Fruit fly (Drosophila melanogaster): ENCODE results near the gene CycD.

CycD gene

DNA sequence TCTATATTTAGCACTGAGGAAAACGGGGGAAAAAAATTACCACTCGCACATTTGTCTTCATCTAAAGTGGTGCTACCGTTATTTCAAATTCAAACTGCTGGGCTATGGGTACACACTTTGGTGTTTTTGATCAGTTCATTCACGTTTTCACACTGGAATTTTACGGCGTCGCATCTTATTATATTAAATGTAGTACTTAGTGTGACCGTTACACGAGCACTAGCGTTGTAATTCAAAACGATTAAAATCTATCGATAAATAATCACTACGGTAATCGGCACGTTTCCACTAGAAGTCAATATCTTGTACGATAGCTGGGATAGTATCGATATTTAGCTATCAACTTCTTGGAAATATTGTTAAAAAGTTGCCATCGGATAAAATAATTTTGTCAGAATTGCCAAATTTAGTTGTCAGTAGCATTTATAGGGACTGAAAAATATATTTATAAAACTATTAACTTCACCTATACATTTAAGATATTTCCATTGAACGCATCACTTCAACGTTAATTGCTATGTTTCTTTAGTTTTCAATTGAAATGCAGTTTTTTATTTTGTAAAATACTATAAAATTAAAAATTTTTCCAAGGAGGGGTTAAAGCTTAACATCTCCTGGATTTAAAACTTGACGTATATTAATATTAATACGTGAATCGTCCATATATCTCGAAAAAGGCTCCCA, 51.7 kb downstream of the CycD start, which contains the start of the genes CG46440 and Myb (continued):
- no peak for TF ChIP-seq Rx (GFP tag; IDR thresholded peaks at IDR 0.05)
- TF ChIP-seq ranshi (GFP tag; IDR thresholded peaks at IDR 0.05) = no peak
- no peak for TF ChIP-seq Dip3 (GFP tag; optimal IDR thresholded peaks at IDR 0.05)
- no peak for TF ChIP-seq fd102C (GFP tag; optimal IDR thresholded peaks at IDR 0.05)
- TF ChIP-seq so (GFP tag; IDR thresholded peaks at IDR 0.05) = no peak
- no peak for TF ChIP-seq CG3163 (GFP tag; optimal IDR thresholded peaks at IDR 0.05)
- peak; percentile 76 for TF ChIP-seq Sry-δ (GFP tag; optimal IDR thresholded peaks at IDR 0.05)
- no peak for TF ChIP-seq CG6272 (GFP tag; IDR thresholded peaks at IDR 0.05)
- TF ChIP-seq Hr39 (optimal IDR thresholded peaks at IDR 0.05) = no peak
- TF ChIP-seq CG5953 (GFP tag; IDR thresholded peaks at IDR 0.05) = no peak
- no peak for TF ChIP-seq tx (GFP tag; optimal IDR thresholded peaks at IDR 0.05)
- no peak for TF ChIP-seq nerfin-1 (tag; optimal IDR thresholded peaks at IDR 0.05)
- TF ChIP-seq tgo (GFP tag; IDR thresholded peaks at IDR 0.05) = no peak
- TF ChIP-seq tll (GFP tag; optimal IDR thresholded peaks at IDR 0.05) = no peak
- TF ChIP-seq Doc2 (GFP tag; IDR thresholded peaks at IDR 0.05) = no peak
- TF ChIP-seq wek (GFP tag; optimal IDR thresholded peaks at IDR 0.05) = peak; percentile 12
- TF ChIP-seq zfh1 (GFP tag; IDR thresholded peaks at IDR 0.05) = no peak
- TF ChIP-seq CG32772 (GFP tag; IDR thresholded peaks at IDR 0.05) = no peak
- peak; percentile 13 for TF ChIP-seq Dp (GFP tag; optimal IDR thresholded peaks at IDR 0.05)
- TF ChIP-seq Aef1 (GFP tag; IDR thresholded peaks at IDR 0.05) = no peak
- peak; percentile 92 for TF ChIP-seq CG7357 (GFP tag; IDR thresholded peaks at IDR 0.05)
- TF ChIP-seq pita (GFP tag; optimal IDR thresholded peaks at IDR 0.05) = no peak
- TF ChIP-seq CG4404 (GFP tag; IDR thresholded peaks at IDR 0.05) = no peak
- peak; percentile 9 for TF ChIP-seq phol (tag; optimal IDR thresholded peaks at IDR 0.05)
- TF ChIP-seq jing (GFP tag; optimal IDR thresholded peaks at IDR 0.05) = no peak
- TF ChIP-seq CG32532 (GFP tag; IDR thresholded peaks at IDR 0.05) = no peak
- no peak for TF ChIP-seq CG5180 (GFP tag; optimal IDR thresholded peaks at IDR 0.05)
- no peak for TF ChIP-seq CG2889 (GFP tag; IDR thresholded peaks at IDR 0.05)
- TF ChIP-seq crc (GFP tag; optimal IDR thresholded peaks at IDR 0.05) = no peak
- no peak for TF ChIP-seq CG2678 (tag; optimal IDR thresholded peaks at IDR 0.05)
- TF ChIP-seq chn (GFP tag; optimal IDR thresholded peaks at IDR 0.05) = no peak
- no peak for TF ChIP-seq br (optimal IDR thresholded peaks at IDR 0.05)
- TF ChIP-seq otp (GFP tag; IDR thresholded peaks at IDR 0.05) = no peak
- TF ChIP-seq unpg (GFP tag; optimal IDR thresholded peaks at IDR 0.05) = peak; percentile 1
- TF ChIP-seq Oli (tag; optimal IDR thresholded peaks at IDR 0.05) = no peak
- peak; percentile 82 for TF ChIP-seq hb (GFP tag; IDR thresholded peaks at IDR 0.05; ENCODE audit: partially characterized antibody)
- TF ChIP-seq zf30C (GFP tag; optimal IDR thresholded peaks at IDR 0.05) = peak; percentile 60
- TF ChIP-seq Side (GFP tag; optimal IDR thresholded peaks at IDR 0.05) = no peak
- TF ChIP-seq lmd (GFP tag; IDR thresholded peaks at IDR 0.05) = no peak
- TF ChIP-seq CG14014 (GFP tag; IDR thresholded peaks at IDR 0.05) = no peak
- no peak for TF ChIP-seq sr (GFP tag; IDR thresholded peaks at IDR 0.05)
- TF ChIP-seq Spps (tag; optimal IDR thresholded peaks at IDR 0.05) = no peak
- TF ChIP-seq lov (optimal IDR thresholded peaks at IDR 0.05) = no peak
- TF ChIP-seq lov (GFP tag; IDR thresholded peaks at IDR 0.05) = no peak
- TF ChIP-seq CG15073 (GFP tag; optimal IDR thresholded peaks at IDR 0.05) = no peak
- TF ChIP-seq Poxn (GFP tag; IDR thresholded peaks at IDR 0.05) = no peak
- no peak for TF ChIP-seq Fer3 (tag; optimal IDR thresholded peaks at IDR 0.05)
- TF ChIP-seq grau (tag; optimal IDR thresholded peaks at IDR 0.05) = no peak
- no peak for TF ChIP-seq CrebB (tag; optimal IDR thresholded peaks at IDR 0.05)
- no peak for TF ChIP-seq dysf (GFP tag; IDR thresholded peaks at IDR 0.05)
- no peak for TF ChIP-seq Lim3 (GFP tag; IDR thresholded peaks at IDR 0.05)
- TF ChIP-seq fd64A (GFP tag; optimal IDR thresholded peaks at IDR 0.05) = no peak
- TF ChIP-seq Elba2 (GFP tag; optimal IDR thresholded peaks at IDR 0.05) = peak; percentile 29

All from whole organism, embryonic.